Fruit fly (Drosophila melanogaster) whole organism, embryonic: Measurements from ENCODE around the gene CG5262.
A peak's percentile ranks its signal among the peaks of the same experiment; 100 is the strongest.

Experiments used
- BtbVII ChIP-seq: fragments of 200-800 bp; sonication (Bioruptor generic); optimal IDR thresholded peaks from 3 replicates; lab custom pipeline; 2017; ENCODE audit warnings: missing biosample characterization, mild to moderate bottlenecking, missing genetic modification characterization
- C15 ChIP-seq: fragments of 200-800 bp; sonication (Bioruptor generic); IDR thresholded peaks from 3 replicates; pipeline ENCODE4 v1.3.6; 2022; ENCODE audit warnings: missing biosample characterization, missing genetic modification characterization
- CG11456 ChIP-seq: fragments of 200-800 bp; sonication (Bioruptor generic); IDR thresholded peaks from 3 replicates; pipeline ENCODE4 v1.3.6; 2022; ENCODE audit warnings: missing biosample characterization, missing genetic modification characterization
- CG12942 ChIP-seq: fragments of 200-800 bp; sonication (Bioruptor generic); optimal IDR thresholded peaks from 3 replicates; lab custom pipeline; 2016; ENCODE audit warnings: missing biosample characterization, missing genetic modification characterization
- CG13296 ChIP-seq: fragments of 200-800 bp; sonication (Bioruptor generic); optimal IDR thresholded peaks from 3 replicates; lab custom pipeline; 2018; ENCODE audit warnings: missing biosample characterization, mild to moderate bottlenecking, missing genetic modification characterization
- CG13424 ChIP-seq: fragments of 200-800 bp; sonication (Bioruptor generic); optimal IDR thresholded peaks from 2 replicates; lab custom pipeline; 2019; ENCODE audit warnings: missing biosample characterization, mild to moderate bottlenecking, missing genetic modification characterization, moderate library complexity
- CG14860 ChIP-seq: fragments of 200-800 bp; sonication (Bioruptor generic); IDR thresholded peaks from 3 replicates; pipeline ENCODE4 v1.3.6; 2022; ENCODE audit warnings: missing biosample characterization, missing genetic modification characterization; ENCODE audit not compliant: partially characterized antibody
- CG16813 ChIP-seq: fragments of 200-800 bp; sonication (Bioruptor generic); IDR thresholded peaks from 3 replicates; pipeline ENCODE4 v1.3.6; 2022; ENCODE audit warnings: missing biosample characterization, missing genetic modification characterization; ENCODE audit not compliant: partially characterized antibody
- CG16815 ChIP-seq: fragments of 200-800 bp; sonication (Bioruptor generic); optimal IDR thresholded peaks from 3 replicates; lab custom pipeline; 2017; ENCODE audit warnings: missing biosample characterization, mild to moderate bottlenecking, missing genetic modification characterization
- CG30403 ChIP-seq: fragments of 200-800 bp; sonication (Bioruptor generic); optimal IDR thresholded peaks from 3 replicates; lab custom pipeline; 2016; ENCODE audit warnings: missing biosample characterization, missing genetic modification characterization
- CG31388 ChIP-seq: fragments of 200-800 bp; sonication (Bioruptor generic); optimal IDR thresholded peaks from 2 replicates; lab custom pipeline; 2016; ENCODE audit warnings: missing biosample characterization, missing genetic modification characterization
- CG3838 ChIP-seq: fragments of 200-800 bp; sonication (Bioruptor generic); optimal IDR thresholded peaks from 3 replicates; lab custom pipeline; 2016; ENCODE audit warnings: missing biosample characterization, missing genetic modification characterization
- CG3847 ChIP-seq: fragments of 200-800 bp; sonication (Bioruptor generic); IDR thresholded peaks from 2 replicates; pipeline ENCODE4 v1.3.6; 2022; ENCODE audit warnings: missing biosample characterization, missing genetic modification characterization
- CG3995 ChIP-seq: fragments of 200-800 bp; sonication (Bioruptor generic); optimal IDR thresholded peaks from 3 replicates; lab custom pipeline; 2016; ENCODE audit warnings: missing biosample characterization, missing genetic modification characterization
- CG4730 ChIP-seq: fragments of 200-800 bp; sonication (Bioruptor generic); IDR thresholded peaks from 2 replicates; pipeline ENCODE4 v1.3.6; 2022; ENCODE audit warnings: missing biosample characterization, missing genetic modification characterization
- CG7372 ChIP-seq: fragments of 200-800 bp; sonication (Bioruptor generic); IDR thresholded peaks from 2 replicates; pipeline ENCODE4 v1.3.6; 2022; ENCODE audit warnings: missing biosample characterization, missing genetic modification characterization
- CG9727 ChIP-seq: fragments of 200-800 bp; sonication (Bioruptor generic); optimal IDR thresholded peaks from 3 replicates; lab custom pipeline; 2017; ENCODE audit warnings: missing biosample characterization, mild to moderate bottlenecking, missing genetic modification characterization
- Dad ChIP-seq: fragments of 200-800 bp; sonication (Bioruptor generic); optimal IDR thresholded peaks from 3 replicates; lab custom pipeline; 2016; ENCODE audit warnings: missing biosample characterization, missing genetic modification characterization
- Lhr ChIP-seq: fragments of 200-800 bp; sonication (Bioruptor generic); optimal IDR thresholded peaks from 3 replicates; lab custom pipeline; 2017; ENCODE audit warnings: mild to moderate bottlenecking, missing biosample characterization, missing genetic modification reagents, missing genetic modification characterization
- NFAT ChIP-seq: fragments of 200-800 bp; sonication (Bioruptor generic); IDR thresholded peaks from 2 replicates; pipeline ENCODE4 v1.3.6; 2022; ENCODE audit warnings: missing biosample characterization, missing genetic modification characterization
- Neu2 ChIP-seq: fragments of 200-800 bp; sonication (Bioruptor generic); optimal IDR thresholded peaks from 3 replicates; lab custom pipeline; 2016; ENCODE audit warnings: missing biosample characterization, missing genetic modification characterization, borderline replicate concordance
- Opbp ChIP-seq: fragments of 200-800 bp; sonication (Bioruptor generic); IDR thresholded peaks from 3 replicates; pipeline ENCODE4 v1.3.6; 2022; ENCODE audit warnings: missing biosample characterization, missing genetic modification characterization; ENCODE audit not compliant: partially characterized antibody
- Scr ChIP-seq: fragments of 200-800 bp; sonication (Bioruptor generic); IDR thresholded peaks from 2 replicates; pipeline ENCODE4 v1.3.6; 2022; ENCODE audit warnings: missing biosample characterization, missing genetic modification characterization; ENCODE audit not compliant: partially characterized antibody
- Sin3A ChIP-seq: fragments of >200 bp; optimal IDR thresholded peaks from 2 replicates; lab custom pipeline; 2018
- Sox100B ChIP-seq: fragments of 200-800 bp; sonication (Bioruptor generic); optimal IDR thresholded peaks from 3 replicates; lab custom pipeline; 2018; ENCODE audit warnings: missing biosample characterization, mild to moderate bottlenecking, missing genetic modification characterization
- bcd ChIP-seq: fragments of 200-800 bp; sonication (Bioruptor generic); optimal IDR thresholded peaks from 2 replicates; lab custom pipeline; 2017; ENCODE audit warnings: missing biosample characterization, mild to moderate bottlenecking, missing genetic modification characterization
- bigmax ChIP-seq: fragments of 200-800 bp; sonication (Bioruptor generic); optimal IDR thresholded peaks from 2 replicates; lab custom pipeline; 2018; ENCODE audit warnings: missing biosample characterization, mild to moderate bottlenecking, missing genetic modification characterization
- dati ChIP-seq: fragments of 200-800 bp; sonication (Bioruptor generic); IDR thresholded peaks from 2 replicates; pipeline ENCODE4 v1.3.6; 2022; ENCODE audit warnings: missing biosample characterization, missing genetic modification characterization
- dimm ChIP-seq: fragments of 200-800 bp; sonication (Bioruptor generic); IDR thresholded peaks from 2 replicates; pipeline ENCODE4 v1.3.6; 2022; ENCODE audit warnings: missing biosample characterization, missing genetic modification characterization
- dysf ChIP-seq: fragments of 200-800 bp; sonication (Bioruptor generic); IDR thresholded peaks from 3 replicates; pipeline ENCODE4 v1.3.6; 2022; ENCODE audit warnings: missing biosample characterization, missing genetic modification characterization
- emc ChIP-seq: fragments of 200-800 bp; sonication (Bioruptor generic); optimal IDR thresholded peaks from 2 replicates; lab custom pipeline; 2016; ENCODE audit warnings: missing biosample characterization, missing genetic modification characterization
- en ChIP-seq: fragments of 200-800 bp; sonication (Bioruptor generic); optimal IDR thresholded peaks from 2 replicates; lab custom pipeline; 2016; ENCODE audit warnings: missing biosample characterization, missing genetic modification characterization
- exex ChIP-seq: fragments of 200-800 bp; sonication (Bioruptor generic); optimal IDR thresholded peaks from 4 replicates; lab custom pipeline; 2018; ENCODE audit warnings: missing biosample characterization, mild to moderate bottlenecking, missing genetic modification characterization, moderate library complexity
- fru ChIP-seq: fragments of >200 bp; optimal IDR thresholded peaks from 2 replicates; lab custom pipeline; 2017
- grau ChIP-seq: fragments of 200-800 bp; optimal IDR thresholded peaks from 3 replicates; lab custom pipeline; 2019; ENCODE audit warnings: missing biosample characterization, mild to moderate bottlenecking, missing genetic modification characterization, moderate library complexity
- lab ChIP-seq: fragments of 200-800 bp; sonication (Bioruptor generic); optimal IDR thresholded peaks from 3 replicates; lab custom pipeline; 2017; ENCODE audit warnings: missing biosample characterization, missing genetic modification characterization, mild to moderate bottlenecking, moderate library complexity, missing genetic modification reagents
- lbe ChIP-seq: fragments of 200-800 bp; sonication (Bioruptor generic); optimal IDR thresholded peaks from 2 replicates; lab custom pipeline; 2016; ENCODE audit warnings: missing biosample characterization, mild to moderate bottlenecking, missing genetic modification characterization
- lola ChIP-seq, 3 experiments: fragments of >200 bp in 2 of 3; fragments of 200-800 bp in 1 of 3; sonication (Bioruptor generic) in 1 of 3; optimal IDR thresholded peaks; 2 replicates each; lab custom pipeline; 2017 to 2019; ENCODE audit warnings: missing biosample characterization in 3 of 3, missing genetic modification characterization in 3 of 3, mild to moderate bottlenecking in 1 of 3, moderate library complexity in 1 of 3
- luna ChIP-seq: fragments of 200-800 bp; sonication (Bioruptor generic); optimal IDR thresholded peaks from 2 replicates; lab custom pipeline; 2016; ENCODE audit warnings: missing biosample characterization, missing genetic modification characterization
- oc ChIP-seq: fragments of 200-800 bp; sonication (Bioruptor generic); optimal IDR thresholded peaks from 2 replicates; lab custom pipeline; 2018; ENCODE audit warnings: missing biosample characterization, mild to moderate bottlenecking, missing genetic modification characterization, moderate library complexity
- odd ChIP-seq: fragments of 200-800 bp; sonication (Bioruptor generic); optimal IDR thresholded peaks from 2 replicates; lab custom pipeline; 2017; ENCODE audit warnings: missing biosample characterization, mild to moderate bottlenecking, missing genetic modification characterization
- peb ChIP-seq: fragments of 200-800 bp; sonication (Bioruptor generic); IDR thresholded peaks from 2 replicates; pipeline ENCODE4 v1.3.6; 2022; ENCODE audit warnings: missing biosample characterization, missing genetic modification characterization
- pho ChIP-seq: fragments of 200-800 bp; sonication (Bioruptor generic); optimal IDR thresholded peaks from 2 replicates; lab custom pipeline; 2016; ENCODE audit warnings: missing biosample characterization, missing genetic modification characterization
- pros ChIP-seq: fragments of 200-800 bp; sonication (Bioruptor generic); optimal IDR thresholded peaks from 3 replicates; lab custom pipeline; 2019; ENCODE audit warnings: missing biosample characterization, mild to moderate bottlenecking, missing genetic modification characterization, moderate library complexity
- psq ChIP-seq: fragments of 200-800 bp; sonication (Bioruptor generic); optimal IDR thresholded peaks from 2 replicates; lab custom pipeline; 2017; ENCODE audit warnings: missing biosample characterization, missing genetic modification characterization
- sug ChIP-seq: fragments of 200-800 bp; optimal IDR thresholded peaks from 2 replicates; lab custom pipeline; 2019; ENCODE audit warnings: missing biosample characterization, mild to moderate bottlenecking, missing genetic modification characterization, moderate library complexity
- tx ChIP-seq: fragments of 200-800 bp; sonication (Bioruptor generic); optimal IDR thresholded peaks from 2 replicates; lab custom pipeline; 2016; ENCODE audit warnings: missing biosample characterization, missing genetic modification characterization
- wdn ChIP-seq: fragments of 200-800 bp; sonication (Bioruptor generic); IDR thresholded peaks from 2 replicates; pipeline ENCODE4 v1.3.6; 2022; ENCODE audit warnings: missing biosample characterization, missing genetic modification characterization
- zf30C ChIP-seq: fragments of 200-800 bp; sonication (Bioruptor generic); optimal IDR thresholded peaks from 3 replicates; lab custom pipeline; 2018; ENCODE audit warnings: missing biosample characterization, mild to moderate bottlenecking, missing genetic modification characterization

CG5262 gene

DNA sequence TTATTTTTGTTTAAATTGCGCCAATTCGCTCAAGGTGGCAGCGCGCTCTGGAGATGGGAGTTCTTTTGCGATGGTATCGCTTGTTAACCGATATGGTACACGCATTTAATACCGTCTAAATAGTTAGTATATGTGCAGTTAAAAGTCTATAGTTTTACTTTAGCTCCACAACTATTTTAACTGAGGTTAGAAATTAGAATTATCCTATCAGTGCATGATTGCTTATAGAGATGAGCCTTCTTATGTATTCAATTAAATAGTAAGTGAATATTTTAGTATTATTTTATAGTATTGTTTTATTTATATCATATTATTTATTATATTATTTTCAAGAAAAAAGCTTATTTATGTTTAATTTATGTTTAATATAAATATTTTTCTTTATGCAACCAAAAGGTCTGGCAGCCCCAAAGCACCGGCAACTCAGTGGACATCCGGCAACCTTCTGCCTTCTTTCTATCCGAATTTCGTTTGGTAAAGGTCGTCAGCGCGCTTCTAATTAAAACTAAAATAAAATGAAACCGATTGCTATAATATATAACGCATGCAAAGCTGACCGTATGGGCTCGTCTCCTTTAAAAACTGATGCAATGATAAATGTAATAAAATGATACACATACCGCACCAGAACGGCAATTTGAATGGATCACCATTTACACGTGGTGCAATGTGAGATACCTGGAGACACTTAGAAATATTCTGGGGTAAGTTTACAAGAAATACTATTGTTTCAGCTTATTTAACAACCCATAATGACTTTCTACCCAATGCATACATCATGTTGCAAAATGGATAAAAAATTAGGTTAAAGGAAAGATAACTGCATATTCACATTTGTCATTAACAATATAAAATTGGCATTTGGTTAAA, 22.8 kb upstream of the CG5262 start, which contains the start of gene CG5199 (continued):
- TF ChIP-seq sug (tag; lab: Kevin White, UChicago) (peak; percentile 57), fru (lab: Kevin White, UChicago) (no peak), CG4730 (GFP tag; lab: Robert Waterston, UW) (peak; percentile 54), Scr (GFP tag; lab: Robert Waterston, UW) (peak; percentile 89), dati (no peak), exex (tag; lab: Kevin White, UChicago) (no peak), CG3847 (GFP tag; lab: Robert Waterston, UW) (peak; percentile 64; the same call in 1 of the 2 replicates), luna (GFP tag; lab: Kevin White, UChicago) (no peak), NFAT (GFP tag; lab: Robert Waterston, UW) (peak; percentile 69), CG13424 (tag; lab: Kevin White, UChicago) (peak; percentile 76), bcd (GFP tag; lab: Kevin White, UChicago) (peak; percentile 77), CG31388 (GFP tag; lab: Kevin White, UChicago) (peak; percentile 56), pros (GFP tag; lab: Kevin White, UChicago) (no peak), pho (GFP tag; lab: Kevin White, UChicago) (peak; percentile 15), CG14860 (GFP tag; lab: Robert Waterston, UW) (peak; percentile 62; the same call in 2 of the 3 replicates), CG3995 (GFP tag; lab: Kevin White, UChicago) (peak; percentile 19), CG3838 (GFP tag; lab: Kevin White, UChicago) (no peak), Sox100B (GFP tag; lab: Kevin White, UChicago) (peak; percentile 69), bigmax (GFP tag; lab: Kevin White, UChicago) (peak; percentile 63), emc (no peak), CG7372 (GFP tag; lab: Robert Waterston, UW) (peak; percentile 65), BtbVII (peak; percentile 46), lab (peak; percentile 77), Sin3A (lab: Kevin White, UChicago) (peak; percentile 58), lola (GFP tag; optimal IDR thresholded peaks at IDR 0.05; lab: Kevin White, UChicago) (peak in 1 of 3 experiments; percentile 75), CG12942 (GFP tag; lab: Kevin White, UChicago) (peak; percentile 50), psq (peak; percentile 43), peb (GFP tag; lab: Robert Waterston, UW) (no peak), wdn (GFP tag; lab: Robert Waterston, UW) (no peak), odd (peak; percentile 48), oc (tag; lab: Kevin White, UChicago) (no peak), tx (no peak), CG9727 (peak; percentile 87), lbe (peak; percentile 1), Lhr (no peak), CG13296 (GFP tag; lab: Kevin White, UChicago) (peak; percentile 54), CG16813 (peak; percentile 89), Dad (GFP tag; lab: Kevin White, UChicago) (no peak), CG16815 (GFP tag; lab: Kevin White, UChicago) (peak; percentile 37), zf30C (GFP tag; lab: Kevin White, UChicago) (peak; percentile 86), Neu2 (GFP tag; lab: Kevin White, UChicago) (no peak), dimm (GFP tag; lab: Robert Waterston, UW) (no peak), CG30403 (GFP tag; lab: Kevin White, UChicago) (peak; percentile 83), Opbp (GFP tag; lab: Robert Waterston, UW) (peak; percentile 82), grau (tag; lab: Kevin White, UChicago) (peak; percentile 76), dysf (peak; percentile 77), CG11456 (GFP tag; lab: Robert Waterston, UW) (peak; percentile 57; the same call in 1 of the 3 replicates), C15 (GFP tag; lab: Robert Waterston, UW) (no peak), en (GFP tag; lab: Kevin White, UChicago) (no peak)
